Worm (Caenorhabditis elegans) whole organism, young adult: Measurements from ENCODE around the gene flp-16.

Experiments used
- B0261.1 ChIP-seq: sonication (generic microtip); optimal IDR thresholded peaks from 2 replicates; lab custom pipeline; 2016; ENCODE audit warnings: mild to moderate bottlenecking, missing genetic modification characterization, moderate library complexity, missing compliant biosample characterization
- D2030.7 ChIP-seq: fragments of 200-800 bp; sonication (Bioruptor generic); IDR thresholded peaks from 2 replicates; pipeline ENCODE4 v1.3.6; 2022; ENCODE audit warnings: missing genetic modification reagents, missing genetic modification characterization, missing compliant biosample characterization
- F57A8.1 ChIP-seq: fragments of 200-800 bp; sonication (Bioruptor generic); optimal IDR thresholded peaks from 2 replicates; lab custom pipeline; 2018; ENCODE audit warnings: mild to moderate bottlenecking, missing genetic modification characterization, moderate library complexity, missing compliant biosample characterization
- T26A5.8 ChIP-seq: sonication (generic microtip); optimal IDR thresholded peaks from 2 replicates; lab custom pipeline; 2016; ENCODE audit warnings: missing genetic modification characterization, missing compliant biosample characterization
- Y53G8AR.9 ChIP-seq: fragments of 200-800 bp; sonication (Bioruptor generic); conservative IDR thresholded peaks from 2 replicates; pipeline ENCODE4 v1.3.6; 2022; ENCODE audit warnings: missing genetic modification reagents, missing genetic modification characterization, missing compliant biosample characterization
- Y79H2A.3 ChIP-seq: fragments of 200-800 bp; sonication (Bioruptor generic); conservative IDR thresholded peaks from 2 replicates; pipeline ENCODE4 v1.3.6; 2022; ENCODE audit warnings: missing genetic modification reagents, missing genetic modification characterization, missing compliant biosample characterization
- ZK185.1 ChIP-seq: sonication (generic microtip); optimal IDR thresholded peaks from 2 replicates; lab custom pipeline; 2016; ENCODE audit warnings: mild to moderate bottlenecking, missing genetic modification characterization, missing compliant biosample characterization; ENCODE audit not compliant: poor library complexity, severe bottlenecking
- akir-1 ChIP-seq: fragments of 200-800 bp; sonication (Bioruptor generic); optimal IDR thresholded peaks from 2 replicates; lab custom pipeline; 2018; ENCODE audit warnings: mild to moderate bottlenecking, missing genetic modification characterization, moderate library complexity, missing compliant biosample characterization
- ama-1 ChIP-seq, 3 experiments: fragments of 150-350 bp in 1 of 3; sonication (generic microtip) in 2 of 3; optimal IDR thresholded peaks; 2 replicates each; lab custom pipeline; 2014 to 2018; ENCODE audit warnings: missing biosample characterization in 2 of 3, missing genetic modification characterization in 2 of 3, missing genetic modification reagents in 2 of 3
- aptf-3 ChIP-seq: fragments of 200-800 bp; sonication (Bioruptor generic); IDR thresholded peaks from 2 replicates; pipeline ENCODE4 v1.3.6; 2022; ENCODE audit warnings: missing genetic modification characterization, missing compliant biosample characterization
- atf-7 ChIP-seq: sonication (generic microtip); optimal IDR thresholded peaks from 2 replicates; lab custom pipeline; 2017; ENCODE audit warnings: mild to moderate bottlenecking, missing genetic modification characterization, missing compliant biosample characterization
- athp-1 ChIP-seq: sonication (generic microtip); optimal IDR thresholded peaks from 2 replicates; lab custom pipeline; 2017; ENCODE audit warnings: mild to moderate bottlenecking, missing genetic modification characterization, missing compliant biosample characterization
- attf-5 ChIP-seq: fragments of 200-800 bp; sonication (Bioruptor generic); optimal IDR thresholded peaks from 2 replicates; lab custom pipeline; 2018; ENCODE audit warnings: mild to moderate bottlenecking, missing genetic modification characterization, missing compliant biosample characterization
- bed-2 ChIP-seq: fragments of 200-800 bp; sonication (Bioruptor generic); IDR thresholded peaks from 2 replicates; pipeline ENCODE4 v1.3.6; 2022; ENCODE audit warnings: missing genetic modification reagents, missing genetic modification characterization, missing compliant biosample characterization
- ccch-3 ChIP-seq: fragments of 200-800 bp; sonication (Bioruptor generic); optimal IDR thresholded peaks from 2 replicates; lab custom pipeline; 2018; ENCODE audit warnings: mild to moderate bottlenecking, missing genetic modification characterization, missing compliant biosample characterization
- cebp-1 ChIP-seq, 2 experiments: fragments of 200-800 bp in 1 of 2; sonication (Bioruptor generic) in 1 of 2; sonication (generic microtip) in 1 of 2; IDR thresholded peaks in 1 of 2; optimal IDR thresholded peaks in 1 of 2; 2 replicates each; pipeline versions ENCODE4 v1.3.6 to Lab custom; 2017 to 2022; ENCODE audit warnings: missing compliant biosample characterization in 2 of 2, missing genetic modification characterization in 2 of 2, mild to moderate bottlenecking in 1 of 2, missing genetic modification reagents in 1 of 2, moderate library complexity in 1 of 2
- ceh-27 ChIP-seq: fragments of 200-800 bp; sonication (Bioruptor generic); optimal IDR thresholded peaks from 2 replicates; lab custom pipeline; 2018; ENCODE audit warnings: mild to moderate bottlenecking, missing genetic modification characterization, moderate library complexity, missing compliant biosample characterization
- ceh-40 ChIP-seq: fragments of 200-800 bp; sonication (Bioruptor generic); IDR thresholded peaks from 2 replicates; pipeline ENCODE4 v1.3.6; 2022; ENCODE audit warnings: missing genetic modification characterization, missing compliant biosample characterization
- ceh-91 ChIP-seq: fragments of 200-800 bp; sonication (Bioruptor generic); IDR thresholded peaks from 2 replicates; pipeline ENCODE4 v1.3.6; 2022; ENCODE audit warnings: missing genetic modification reagents, missing genetic modification characterization, missing compliant biosample characterization
- die-1 ChIP-seq: sonication (generic microtip); optimal IDR thresholded peaks from 2 replicates; lab custom pipeline; 2016; ENCODE audit warnings: missing genotype, mild to moderate bottlenecking, missing genetic modification characterization, missing compliant biosample characterization
- dox-1 ChIP-seq: fragments of 200-800 bp; sonication (Bioruptor generic); IDR thresholded peaks from 2 replicates; pipeline ENCODE4 v1.3.6; 2022; ENCODE audit warnings: missing genetic modification reagents, missing genetic modification characterization, missing compliant biosample characterization
- egrh-3 ChIP-seq: fragments of 200-800 bp; sonication (Bioruptor generic); IDR thresholded peaks from 2 replicates; pipeline ENCODE4 v1.3.6; 2022; ENCODE audit warnings: missing genetic modification reagents, missing genetic modification characterization, missing compliant biosample characterization
- ekl-4 ChIP-seq: fragments of 200-800 bp; sonication (Bioruptor generic); IDR thresholded peaks from 2 replicates; pipeline ENCODE4 v1.3.6; 2022; ENCODE audit warnings: missing genetic modification reagents, missing genetic modification characterization, missing compliant biosample characterization
- gei-17 ChIP-seq: fragments of 200-800 bp; sonication (Bioruptor generic); optimal IDR thresholded peaks from 2 replicates; lab custom pipeline; 2018; ENCODE audit warnings: mild to moderate bottlenecking, missing genetic modification characterization, missing compliant biosample characterization
- him-1 ChIP-seq: sonication (generic microtip); optimal IDR thresholded peaks from 2 replicates; lab custom pipeline; 2016; ENCODE audit warnings: missing genotype, missing genetic modification reagents, missing genetic modification characterization, missing compliant biosample characterization
- hmg-20 ChIP-seq: fragments of 200-800 bp; sonication (Bioruptor generic); IDR thresholded peaks from 2 replicates; pipeline ENCODE4 v1.3.6; 2022; ENCODE audit warnings: missing genetic modification reagents, missing genetic modification characterization, missing compliant biosample characterization
- hrde-1 ChIP-seq: sonication (generic microtip); optimal IDR thresholded peaks from 2 replicates; lab custom pipeline; 2016; ENCODE audit warnings: missing genetic modification characterization, mild to moderate bottlenecking, missing compliant biosample characterization, moderate library complexity, missing genotype, missing genetic modification reagents, borderline replicate concordance
- hsf-1 ChIP-seq: fragments of 200-800 bp; sonication (Bioruptor generic); IDR thresholded peaks from 2 replicates; pipeline ENCODE4 v1.3.6; 2022; ENCODE audit warnings: missing genetic modification reagents, missing genetic modification characterization, missing compliant biosample characterization
- let-607 ChIP-seq, 2 experiments: fragments of 200-800 bp in 1 of 2; sonication (Bioruptor generic) in 1 of 2; sonication (generic microtip) in 1 of 2; optimal IDR thresholded peaks; 2 replicates each; lab custom pipeline; 2016 to 2018; ENCODE audit warnings: mild to moderate bottlenecking in 2 of 2, missing compliant biosample characterization in 2 of 2, missing genetic modification characterization in 2 of 2, moderate library complexity in 2 of 2, missing genotype in 1 of 2
- lin-35 ChIP-seq, 3 experiments: fragments of 150-350 bp in 2 of 3; sonication (generic microtip) in 1 of 3; optimal IDR thresholded peaks; 2 replicates each; lab custom pipeline; 2014 to 2018; ENCODE audit warnings: missing biosample characterization in 3 of 3, missing genetic modification characterization in 3 of 3, missing genetic modification reagents in 3 of 3
- lir-1 ChIP-seq: fragments of 200-800 bp; sonication (Bioruptor generic); conservative IDR thresholded peaks from 2 replicates; pipeline ENCODE4 v1.3.6; 2022; ENCODE audit warnings: missing genetic modification reagents, missing genetic modification characterization, missing compliant biosample characterization
- madf-6 ChIP-seq: fragments of 200-800 bp; sonication (Bioruptor generic); IDR thresholded peaks from 2 replicates; pipeline ENCODE4 v1.3.6; 2022; ENCODE audit warnings: missing genetic modification reagents, missing genetic modification characterization, missing compliant biosample characterization
- nfya-2 ChIP-seq: fragments of 200-800 bp; sonication (Bioruptor generic); IDR thresholded peaks from 2 replicates; pipeline ENCODE4 v1.3.6; 2022; ENCODE audit warnings: missing genetic modification reagents, missing genetic modification characterization, missing compliant biosample characterization
- nhr-120 ChIP-seq: fragments of 200-800 bp; sonication (Bioruptor generic); IDR thresholded peaks from 2 replicates; pipeline ENCODE4 v1.3.6; 2022; ENCODE audit warnings: missing genetic modification characterization, missing compliant biosample characterization
- repo-1 ChIP-seq: sonication (generic microtip); optimal IDR thresholded peaks from 2 replicates; lab custom pipeline; 2017; ENCODE audit warnings: mild to moderate bottlenecking, missing genetic modification characterization, missing compliant biosample characterization
- sdz-38 ChIP-seq: sonication (generic microtip); optimal IDR thresholded peaks from 2 replicates; lab custom pipeline; 2016; ENCODE audit warnings: missing genotype, missing genetic modification characterization, missing compliant biosample characterization
- snpc-1.1 ChIP-seq: sonication (generic microtip); optimal IDR thresholded peaks from 2 replicates; lab custom pipeline; 2017; ENCODE audit warnings: missing genetic modification characterization, mild to moderate bottlenecking, missing compliant biosample characterization, antibody characterized with exemption, moderate library complexity, missing genotype, missing genetic modification reagents; ENCODE audit not compliant: insufficient read depth
- snpc-3.4 ChIP-seq: sonication (generic microtip); optimal IDR thresholded peaks from 2 replicates; lab custom pipeline; 2017; ENCODE audit warnings: missing genetic modification characterization, mild to moderate bottlenecking, missing compliant biosample characterization, antibody characterized with exemption, moderate library complexity, missing genotype, missing genetic modification reagents
- snpc-4 ChIP-seq, 5 experiments: fragments of 150-350 bp in 1 of 5; sonication (generic microtip) in 4 of 5; optimal IDR thresholded peaks; 2 replicates each; lab custom pipeline; 2014 to 2018; ENCODE audit warnings: missing genetic modification characterization in 5 of 5, missing biosample characterization in 3 of 5, antibody characterized with exemption in 2 of 5, mild to moderate bottlenecking in 2 of 5, missing compliant biosample characterization in 2 of 5, missing genotype in 2 of 5, moderate library complexity in 2 of 5, missing genetic modification reagents in 1 of 5
- sptf-2 ChIP-seq: fragments of 200-800 bp; sonication (Bioruptor generic); optimal IDR thresholded peaks from 2 replicates; lab custom pipeline; 2018; ENCODE audit warnings: mild to moderate bottlenecking, missing genetic modification characterization, missing compliant biosample characterization
- xnd-1 ChIP-seq: sonication (generic microtip); optimal IDR thresholded peaks from 2 replicates; lab custom pipeline; 2016; ENCODE audit warnings: missing genotype, missing genetic modification reagents, missing genetic modification characterization, missing compliant biosample characterization
- zim-3 ChIP-seq: sonication (generic microtip); optimal IDR thresholded peaks from 2 replicates; lab custom pipeline; 2017; ENCODE audit warnings: mild to moderate bottlenecking, missing genetic modification characterization, moderate library complexity, missing compliant biosample characterization
- ztf-18 ChIP-seq: sonication (generic microtip); optimal IDR thresholded peaks from 2 replicates; lab custom pipeline; 2016; ENCODE audit warnings: missing genotype, mild to moderate bottlenecking, missing genetic modification characterization, missing compliant biosample characterization
- ztf-26 ChIP-seq: sonication (generic microtip); optimal IDR thresholded peaks from 2 replicates; lab custom pipeline; 2017; ENCODE audit warnings: missing genetic modification characterization, missing compliant biosample characterization
- ztf-28 ChIP-seq: fragments of 200-800 bp; sonication (Bioruptor generic); IDR thresholded peaks from 2 replicates; pipeline ENCODE4 v1.3.6; 2022; ENCODE audit warnings: missing genetic modification reagents, missing genetic modification characterization, missing compliant biosample characterization

Gene flp-16

ce11 chrII:13199674-13200215 lies 35.4 kb upstream of the flp-16 start, which contains the start of gene btf-1 (continued):
- TF ChIP-seq cebp-1 (GFP tag; IDR thresholded peaks at IDR 0.05; lab: Robert Waterston, UW) (no peak), cebp-1 (tag; optimal IDR thresholded peaks at IDR 0.05; lab: Kevin White, UChicago) (peak; percentile 73), nfya-2 (GFP tag; lab: Robert Waterston, UW) (no peak), xnd-1 (tag; lab: Kevin White, UChicago) (no peak), ztf-26 (tag; lab: Kevin White, UChicago) (peak; percentile 11), hrde-1 (tag; lab: Kevin White, UChicago) (peak; percentile 76), him-1 (tag; lab: Kevin White, UChicago) (no peak), snpc-4 (GFP tag; optimal IDR thresholded peaks at IDR 0.05; lab: Kevin White, UChicago) (no peak), snpc-4 (tag; optimal IDR thresholded peaks at IDR 0.05; lab: Kevin White, UChicago) (peak in 2 of 4 experiments; percentile 48 to 67), Y79H2A.3 (GFP tag; lab: Robert Waterston, UW) (no peak), nhr-120 (GFP tag; lab: Robert Waterston, UW) (no peak), ccch-3 (GFP tag; lab: Kevin White, UChicago) (peak; percentile 62), ceh-40 (GFP tag; lab: Robert Waterston, UW) (no peak), snpc-3.4 (tag; lab: Kevin White, UChicago) (peak; percentile 39), Y53G8AR.9 (peak; percentile 76; the same call in 1 of the 2 replicates), akir-1 (GFP tag; lab: Kevin White, UChicago) (no peak), F57A8.1 (GFP tag; lab: Kevin White, UChicago) (no peak), snpc-1.1 (tag; lab: Kevin White, UChicago) (peak; percentile 13), dox-1 (peak; percentile 82), gei-17 (GFP tag; lab: Kevin White, UChicago) (no peak), athp-1 (tag; lab: Kevin White, UChicago) (no peak), zim-3 (tag; lab: Kevin White, UChicago) (peak; percentile 79), B0261.1 (tag; lab: Kevin White, UChicago) (no peak), lir-1 (no peak), atf-7 (tag; lab: Kevin White, UChicago) (peak; percentile 24), ekl-4 (GFP tag; lab: Robert Waterston, UW) (peak; percentile 74), sdz-38 (tag; lab: Kevin White, UChicago) (no peak), let-607 (tag; optimal IDR thresholded peaks at IDR 0.05; lab: Kevin White, UChicago) (peak; percentile 56 to 72), sptf-2 (GFP tag; lab: Kevin White, UChicago) (no peak), lin-35 (GFP tag; optimal IDR thresholded peaks at IDR 0.05; lab: Kevin White, UChicago) (peak in 1 of 3 experiments; percentile 86), madf-6 (GFP tag; lab: Robert Waterston, UW) (no peak; the same call in 1 of the 2 replicates), ceh-91 (GFP tag; lab: Robert Waterston, UW) (peak; percentile 30; the same call in 1 of the 2 replicates), egrh-3 (GFP tag; lab: Robert Waterston, UW) (no peak), ZK185.1 (tag; lab: Kevin White, UChicago) (no peak), die-1 (tag; lab: Kevin White, UChicago) (no peak), hsf-1 (no peak), aptf-3 (no peak), bed-2 (GFP tag; lab: Robert Waterston, UW) (peak; percentile 54; the same call in 1 of the 2 replicates), repo-1 (tag; lab: Kevin White, UChicago) (peak; percentile 65), ztf-28 (0 out of 2 replicates have a peak, but pooled peaks have one; percentile 45), attf-5 (GFP tag; lab: Kevin White, UChicago) (peak; percentile 58), T26A5.8 (tag; lab: Kevin White, UChicago) (no peak), hmg-20 (GFP tag; lab: Robert Waterston, UW) (no peak), ceh-27 (GFP tag; lab: Kevin White, UChicago) (peak; percentile 47), D2030.7 (GFP tag; lab: Robert Waterston, UW) (0 out of 2 replicates have a peak, but pooled peaks have one; percentile 20), ama-1 (optimal IDR thresholded peaks at IDR 0.05; lab: Kevin White, UChicago) (peak; percentile 58), ama-1 (GFP tag; optimal IDR thresholded peaks at IDR 0.05; lab: Kevin White, UChicago) (peak in 1 of 2 experiments; percentile 63), ztf-18 (tag; lab: Kevin White, UChicago) (peak; percentile 57)
